Worm (Caenorhabditis elegans): ENCODE results near the gene thn-2.

DNA sequence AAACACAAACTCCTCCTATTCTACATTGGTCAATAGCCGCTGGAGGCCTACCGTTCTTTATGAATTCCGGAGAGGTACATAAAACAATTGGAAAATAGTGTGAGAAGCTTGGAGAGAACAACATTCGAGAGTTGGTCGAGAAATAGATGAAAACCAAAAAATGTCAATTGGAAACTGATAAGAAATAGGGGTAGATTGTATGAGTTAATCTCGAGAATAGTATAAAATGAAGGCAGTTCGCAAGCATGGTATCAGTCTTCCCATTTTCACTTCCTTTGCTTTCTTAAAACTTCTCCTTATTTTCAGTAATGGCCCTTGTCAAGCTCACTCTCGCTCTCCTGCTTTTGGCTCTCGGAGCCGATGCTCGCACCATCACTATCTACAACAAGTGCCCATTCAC is at the start of gene thn-2:
- TF ChIP-seq nhr-76 (tag; optimal IDR thresholded peaks at IDR 0.05) (no peak), unc-62 (GFP tag; optimal IDR thresholded peaks at IDR 0.05) (no peak), pha-4 (tag; optimal IDR thresholded peaks at IDR 0.05) (no peak), cnd-1 (tag; optimal IDR thresholded peaks at IDR 0.05) (no peak), snpc-4 (tag; optimal IDR thresholded peaks at IDR 0.05) (no peak), nhr-28 (tag; optimal IDR thresholded peaks at IDR 0.05) (no peak)

All from whole organism, mixed stage, embryonic.